Worm (Caenorhabditis elegans) whole organism, L4/young adult: ENCODE measurements around the gene vdac-1.

ENCODE experiments used
- dao-5 ChIP-seq: sonication (generic microtip); optimal IDR thresholded peaks from 2 replicates; lab custom pipeline; 2016; ENCODE audit warnings: missing genotype, missing genetic modification characterization, moderate library complexity, missing compliant biosample characterization
- him-1 ChIP-seq: sonication (generic microtip); optimal IDR thresholded peaks from 2 replicates; lab custom pipeline; 2016; ENCODE audit warnings: missing genotype, missing genetic modification reagents, missing genetic modification characterization, missing compliant biosample characterization

DNA sequence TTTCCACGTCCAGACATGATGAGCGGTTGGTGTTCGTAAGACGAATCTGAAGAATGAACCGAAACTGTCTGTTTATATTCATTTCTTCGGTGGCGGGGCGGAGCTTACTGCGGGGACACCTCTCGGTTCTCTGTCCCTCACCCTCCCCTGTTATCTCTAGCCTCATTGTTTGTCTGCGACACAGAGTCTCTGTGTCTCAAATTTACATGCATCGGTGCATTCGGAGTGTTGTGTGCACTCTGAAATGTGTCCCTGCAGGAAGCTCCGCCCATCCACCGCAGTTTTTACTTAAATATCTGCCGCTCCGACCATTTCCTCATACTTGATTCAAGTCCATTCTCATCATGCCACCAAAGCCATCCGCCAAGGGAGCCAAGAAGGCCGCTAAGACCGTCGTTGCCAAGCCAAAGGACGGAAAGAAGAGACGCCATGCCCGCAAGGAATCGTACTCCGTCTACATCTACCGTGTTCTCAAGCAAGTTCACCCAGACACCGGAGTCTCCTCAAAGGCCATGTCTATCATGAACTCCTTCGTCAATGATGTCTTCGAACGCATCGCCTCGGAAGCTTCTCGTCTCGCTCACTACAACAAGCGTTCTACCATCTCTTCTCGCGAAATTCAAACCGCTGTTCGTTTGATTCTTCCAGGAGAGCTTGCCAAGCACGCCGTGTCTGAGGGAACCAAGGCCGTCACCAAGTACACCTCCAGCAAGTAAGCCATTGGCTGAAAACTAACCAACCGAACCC is 21.3 kb downstream of the vdac-1 start, which contains the start of the genes his-61 and his-62:
- no peak for TF ChIP-seq him-1 (tag; lab: Kevin White, UChicago)
- TF ChIP-seq dao-5 (tag; lab: Kevin White, UChicago), result no peak
